Worm (Caenorhabditis elegans) whole organism, L1 larva: ENCODE data around the gene egl-1.
"Not testable (repeated sequence)": the region's sequence is repeated elsewhere in the genome, so short reads cannot be mapped to it uniquely, and the experiment has no call there.

Experiments
- C34B4.2 ChIP-seq: sonication (generic microtip); optimal IDR thresholded peaks from 2 replicates; lab custom pipeline; 2017; ENCODE audit warnings: mild to moderate bottlenecking, missing genetic modification characterization, missing compliant biosample characterization
- aha-1 ChIP-seq: fragments of 150-350 bp; optimal IDR thresholded peaks from 2 replicates; lab custom pipeline; 2014; ENCODE audit warnings: missing biosample characterization, missing genetic modification characterization
- blmp-1 ChIP-seq: fragments of 150-350 bp; optimal IDR thresholded peaks from 2 replicates; lab custom pipeline; 2014; ENCODE audit warnings: missing biosample characterization, missing genetic modification characterization
- ceh-88 ChIP-seq: fragments of 200-800 bp; sonication (Bioruptor generic); IDR thresholded peaks from 2 replicates; pipeline ENCODE4 v1.3.6; 2022; ENCODE audit warnings: missing genetic modification characterization, missing compliant biosample characterization
- dpl-1 ChIP-seq, 3 experiments: fragments of 150-350 bp in 2 of 3; sonication (generic microtip) in 1 of 3; optimal IDR thresholded peaks; 2 replicates each; lab custom pipeline; 2014 to 2017; ENCODE audit warnings: missing biosample characterization in 3 of 3, missing genetic modification characterization in 3 of 3, missing genetic modification reagents in 3 of 3
- dsc-1 ChIP-seq: sonication (generic microtip); optimal IDR thresholded peaks from 2 replicates; lab custom pipeline; 2016; ENCODE audit warnings: mild to moderate bottlenecking, missing genetic modification characterization, missing compliant biosample characterization
- efl-1 ChIP-seq, 4 experiments: fragments of 150-350 bp; optimal IDR thresholded peaks in 3 of 4; peaks in 1 of 4; 1 replicate in 1 of 4; 2 replicates in 3 of 4; lab custom pipeline; 2014; ENCODE audit warnings: missing biosample characterization in 2 of 4, missing genetic modification characterization in 2 of 4, missing genetic modification reagents in 2 of 4
- efl-3 ChIP-seq: fragments of 200-800 bp; sonication (Bioruptor generic); optimal IDR thresholded peaks from 2 replicates; lab custom pipeline; 2018; ENCODE audit warnings: mild to moderate bottlenecking, missing genetic modification characterization, missing compliant biosample characterization
- elt-2 ChIP-seq: sonication (generic microtip); optimal IDR thresholded peaks from 2 replicates; lab custom pipeline; 2016; ENCODE audit warnings: missing genetic modification characterization, mild to moderate bottlenecking, inconsistent platforms, missing compliant biosample characterization, missing genetic modification reagents
- ets-5 ChIP-seq: fragments of 200-800 bp; sonication (Bioruptor generic); IDR thresholded peaks from 2 replicates; pipeline ENCODE4 v1.3.6; 2022; ENCODE audit warnings: missing genetic modification characterization, missing compliant biosample characterization
- fkh-4 ChIP-seq: sonication (generic microtip); optimal IDR thresholded peaks from 2 replicates; lab custom pipeline; 2016; ENCODE audit warnings: missing compliant biosample characterization, missing genetic modification characterization, borderline replicate concordance
- fos-1 ChIP-seq: fragments of 150-350 bp; optimal IDR thresholded peaks from 2 replicates; lab custom pipeline; 2014; ENCODE audit warnings: missing biosample characterization, missing genetic modification characterization
- grh-1 ChIP-seq: fragments of 200-800 bp; sonication (Bioruptor generic); IDR thresholded peaks from 2 replicates; pipeline ENCODE4 v1.3.6; 2022; ENCODE audit warnings: missing genetic modification reagents, missing genetic modification characterization, missing compliant biosample characterization
- lin-13 ChIP-seq: fragments of 150-350 bp; optimal IDR thresholded peaks from 2 replicates; lab custom pipeline; 2014; ENCODE audit warnings: missing biosample characterization, missing genetic modification reagents, missing genetic modification characterization
- lin-35 ChIP-seq, 2 experiments: fragments of 150-350 bp; optimal IDR thresholded peaks; 2 replicates each; lab custom pipeline; 2014; ENCODE audit warnings: missing biosample characterization in 2 of 2, missing genetic modification characterization in 2 of 2, missing genetic modification reagents in 2 of 2
- lir-3 ChIP-seq: sonication (generic microtip); optimal IDR thresholded peaks from 2 replicates; lab custom pipeline; 2016; ENCODE audit warnings: mild to moderate bottlenecking, missing genetic modification characterization, moderate library complexity, missing compliant biosample characterization; ENCODE audit not compliant: poor library complexity
- mdl-1 ChIP-seq, 2 experiments: fragments of 150-350 bp; optimal IDR thresholded peaks; 2 replicates each; lab custom pipeline; 2014 to 2017; ENCODE audit warnings: missing biosample characterization in 2 of 2, missing genetic modification characterization in 2 of 2, inconsistent platforms in 1 of 2
- nhr-11 ChIP-seq: fragments of 150-350 bp; optimal IDR thresholded peaks from 2 replicates; lab custom pipeline; 2014; ENCODE audit warnings: missing biosample characterization, missing genetic modification characterization
- nhr-20 ChIP-seq: sonication (generic microtip); optimal IDR thresholded peaks from 2 replicates; lab custom pipeline; 2016; ENCODE audit warnings: mild to moderate bottlenecking, missing genetic modification characterization, missing compliant biosample characterization
- nhr-237 ChIP-seq: fragments of 150-350 bp; optimal IDR thresholded peaks from 2 replicates; lab custom pipeline; 2014; ENCODE audit warnings: missing biosample characterization, missing genetic modification characterization
- nhr-28 ChIP-seq: fragments of 150-350 bp; optimal IDR thresholded peaks from 2 replicates; lab custom pipeline; 2014; ENCODE audit warnings: missing biosample characterization, missing genetic modification characterization
- nhr-71 ChIP-seq: sonication (generic microtip); optimal IDR thresholded peaks from 2 replicates; lab custom pipeline; 2016; ENCODE audit warnings: mild to moderate bottlenecking, missing genetic modification characterization, moderate library complexity, missing compliant biosample characterization
- nhr-77 ChIP-seq: fragments of 150-350 bp; optimal IDR thresholded peaks from 2 replicates; lab custom pipeline; 2014; ENCODE audit warnings: missing biosample characterization, missing genetic modification characterization
- nhr-85 ChIP-seq: sonication (generic microtip); peaks from one replicate; lab custom pipeline; 2016; ENCODE audit warnings: missing genetic modification characterization, inconsistent platforms, missing compliant biosample characterization
- nhr-90 ChIP-seq: sonication (generic microtip); optimal IDR thresholded peaks from 2 replicates; lab custom pipeline; 2016; ENCODE audit warnings: mild to moderate bottlenecking, missing genetic modification characterization, missing compliant biosample characterization; ENCODE audit not compliant: poor library complexity
- pqm-1 ChIP-seq: sonication (generic microtip); optimal IDR thresholded peaks from 3 replicates; lab custom pipeline; 2017; ENCODE audit warnings: missing biosample characterization, missing genetic modification characterization
- skn-1 ChIP-seq: fragments of 150-350 bp; optimal IDR thresholded peaks from 2 replicates; lab custom pipeline; 2014; ENCODE audit warnings: missing biosample characterization, missing genetic modification characterization
- snpc-4 ChIP-seq: fragments of 150-350 bp; optimal IDR thresholded peaks from 2 replicates; lab custom pipeline; 2014; ENCODE audit warnings: missing biosample characterization, missing genetic modification characterization
- sox-4 ChIP-seq: sonication (generic microtip); optimal IDR thresholded peaks from 2 replicates; lab custom pipeline; 2016; ENCODE audit warnings: missing genetic modification characterization, missing compliant biosample characterization
- swsn-7 ChIP-seq: sonication (generic microtip); optimal IDR thresholded peaks from 2 replicates; lab custom pipeline; 2016; ENCODE audit warnings: missing genetic modification characterization, missing compliant biosample characterization
- unc-30 ChIP-seq: sonication (generic microtip); optimal IDR thresholded peaks from 2 replicates; lab custom pipeline; 2017; ENCODE audit warnings: missing biosample characterization, missing genetic modification characterization
- xbp-1 ChIP-seq: sonication (generic microtip); optimal IDR thresholded peaks from 2 replicates; lab custom pipeline; 2016; ENCODE audit warnings: missing genetic modification characterization, missing compliant biosample characterization
- ztf-4 ChIP-seq: fragments of 150-350 bp; optimal IDR thresholded peaks from 2 replicates; lab custom pipeline; 2014; ENCODE audit warnings: missing biosample characterization, missing genetic modification characterization

egl-1 gene

DNA sequence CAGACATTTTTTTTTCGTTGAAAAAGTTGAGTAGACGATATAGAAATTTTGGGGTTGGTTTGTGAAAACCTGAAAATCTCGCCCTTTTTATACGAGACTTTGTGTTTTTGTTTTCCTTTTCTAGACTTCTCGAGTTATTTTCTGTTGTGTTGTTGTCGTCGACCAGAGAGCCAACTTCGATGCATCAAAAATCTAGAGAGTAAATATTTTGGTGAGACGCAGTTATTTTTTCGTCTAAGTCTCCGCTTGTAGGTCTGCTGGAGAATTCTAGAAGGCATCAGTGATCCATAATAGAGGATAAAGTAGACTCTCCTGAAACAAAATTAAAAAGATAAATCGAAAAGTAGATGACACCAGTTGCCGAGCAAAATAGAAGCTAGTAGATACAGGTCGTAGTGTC lies 32.2 kb upstream of the egl-1 start, which contains the start of gene F08H9.4:
F08H9.4 (minus strand) TSS at position 61 of the 400 bp plus-strand sequence.
- TF ChIP-seq C34B4.2 (tag; lab: Kevin White, UChicago) (no peak), nhr-237 (no peak), snpc-4 (tag; lab: Kevin White, UChicago) (no peak), efl-3 (GFP tag; lab: Kevin White, UChicago) (no peak), sox-4 (tag; lab: Kevin White, UChicago) (no peak), nhr-11 (tag; lab: Kevin White, UChicago) (no peak), lir-3 (tag; lab: Kevin White, UChicago) (no peak), ets-5 (GFP tag; lab: Robert Waterston, UW) (no peak), xbp-1 (tag; lab: Kevin White, UChicago) (no peak), lin-13 (GFP tag; lab: Kevin White, UChicago) (no peak), nhr-90 (tag; lab: Kevin White, UChicago) (no peak), nhr-77 (tag; lab: Kevin White, UChicago) (no peak), nhr-28 (no peak), lin-35 (GFP tag; optimal IDR thresholded peaks at IDR 0.05; lab: Kevin White, UChicago) (no peak), dsc-1 (tag; lab: Kevin White, UChicago) (no peak), aha-1 (tag; lab: Kevin White, UChicago) (no peak), skn-1 (tag; lab: Kevin White, UChicago) (no peak)

DNA sequence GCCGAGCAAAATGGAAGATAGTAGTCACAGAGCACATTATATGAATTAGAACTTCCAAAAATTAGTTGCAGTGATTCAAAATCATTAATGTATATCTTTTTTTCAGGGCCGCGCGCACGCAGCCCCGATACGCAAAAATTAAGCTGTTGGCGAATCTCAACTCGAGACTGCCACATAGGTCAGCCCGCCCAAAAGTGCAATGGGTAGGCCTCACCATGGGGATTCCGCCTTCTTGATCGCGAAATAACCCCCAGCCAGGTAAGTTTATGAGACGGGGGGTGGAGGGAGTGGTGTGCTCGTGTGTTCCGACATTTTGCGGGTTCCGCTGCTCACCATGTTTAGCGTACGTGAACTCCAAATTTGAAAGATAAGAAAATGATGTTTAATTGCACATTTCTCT lies 30.9 kb upstream of the egl-1 start, which contains the start of gene F08H9.3:
F08H9.3 (minus strand) TSS at position 252 of the 400 bp plus-strand sequence.
- TF ChIP-seq nhr-90 (tag; lab: Kevin White, UChicago) (peak; percentile 26), snpc-4 (tag; lab: Kevin White, UChicago) (peak; percentile 86), efl-1 (GFP tag; optimal IDR thresholded peaks at IDR 0.05 in 1 of 2; lab: Kevin White, UChicago) (peak in 1 of 2 experiments; percentile 84), nhr-71 (tag; lab: Kevin White, UChicago) (peak; percentile 16), nhr-20 (tag; lab: Kevin White, UChicago) (peak; percentile 9), elt-2 (tag; lab: Kevin White, UChicago) (peak; percentile 85)
- TF ChIP-seq efl-1 (optimal IDR thresholded peaks at IDR 0.05; lab: Kevin White, UChicago): not testable (repeated sequence)

DNA sequence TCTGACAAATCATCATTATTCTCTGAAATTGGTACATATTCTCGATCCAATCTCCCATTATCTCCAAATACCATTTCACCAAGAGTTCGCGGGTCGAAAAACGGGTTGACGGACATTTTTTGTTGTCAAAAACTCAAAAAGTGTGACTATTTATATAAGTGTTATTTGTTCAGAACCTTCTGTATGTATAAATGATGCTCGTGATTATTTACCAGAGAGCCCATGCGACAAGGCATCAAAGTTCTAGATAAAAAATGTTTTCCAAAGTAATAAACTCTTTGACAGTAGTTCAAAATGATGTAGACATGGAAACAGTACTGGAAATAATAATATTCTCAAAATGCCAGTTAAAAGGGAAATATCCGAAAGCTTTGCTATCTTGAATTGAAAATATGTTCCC lies 30.5 kb upstream of the egl-1 start:
- TF ChIP-seq skn-1 (tag; lab: Kevin White, UChicago) (peak; percentile 1), ceh-88 (GFP tag; lab: Robert Waterston, UW) (no peak)

DNA sequence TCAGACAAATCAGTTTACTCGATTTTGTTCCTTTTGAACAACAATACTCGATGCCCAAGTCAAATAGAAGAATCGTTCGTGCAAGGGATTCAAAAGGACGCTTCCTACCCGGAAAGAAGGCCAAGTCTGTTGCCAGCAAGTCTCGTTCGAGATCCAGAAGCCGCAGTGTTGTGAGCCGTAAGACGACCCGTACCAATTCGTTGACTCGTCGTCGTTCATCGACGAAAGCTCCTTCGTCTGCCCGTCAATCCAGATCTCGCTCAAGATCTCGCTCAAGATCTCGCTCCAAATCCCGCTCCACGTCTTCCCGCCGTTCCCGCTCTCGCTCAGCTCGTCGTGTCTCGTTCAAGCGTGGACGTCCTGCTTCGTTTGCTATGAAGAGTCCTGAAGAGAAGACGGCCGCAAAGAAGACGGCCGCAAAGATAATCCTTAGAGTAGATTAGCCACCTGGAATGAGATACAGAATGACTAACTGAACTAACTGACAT lies 28.5 kb upstream of the egl-1 start, which contains the start of gene F08H9.2:
F08H9.2 (plus strand) TSS at position 51 of the 488 bp plus-strand sequence.
- TF ChIP-seq grh-1 (GFP tag; lab: Robert Waterston, UW) (no peak), pqm-1 (tag; lab: Kevin White, UChicago) (no peak), mdl-1 (tag; optimal IDR thresholded peaks at IDR 0.05; lab: Kevin White, UChicago) (no peak), unc-30 (tag; lab: Kevin White, UChicago) (no peak), fkh-4 (tag; lab: Kevin White, UChicago) (no peak), nhr-85 (tag; lab: Kevin White, UChicago) (no peak), ceh-88 (GFP tag; lab: Robert Waterston, UW) (no peak), fos-1 (tag; lab: Kevin White, UChicago) (no peak), ztf-4 (tag; lab: Kevin White, UChicago) (no peak), efl-3 (GFP tag; lab: Kevin White, UChicago) (no peak), swsn-7 (no peak)

DNA sequence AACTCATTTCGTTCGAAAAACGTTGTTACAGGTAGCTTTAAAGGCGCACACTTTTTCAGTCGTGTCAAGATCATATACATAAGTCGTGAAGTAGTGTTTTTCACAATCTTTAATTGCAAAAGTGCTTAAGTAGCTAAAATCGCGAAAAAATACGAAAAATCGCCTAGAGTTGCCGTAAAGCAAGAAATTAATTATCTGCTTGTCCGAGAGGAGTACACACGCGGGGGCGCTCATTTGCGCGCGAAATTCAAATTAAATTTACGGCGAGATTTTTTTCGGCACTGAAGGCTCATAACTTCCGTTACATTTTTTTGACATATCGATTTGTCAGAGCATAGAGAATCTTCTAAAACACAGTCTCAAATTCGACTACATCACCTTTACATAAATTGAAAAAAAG lies 28.0 kb upstream of the egl-1 start:
- TF ChIP-seq efl-1 (optimal IDR thresholded peaks at IDR 0.05; lab: Kevin White, UChicago) (peak in 1 of 2 experiments; percentile 6), efl-1 (GFP tag; optimal IDR thresholded peaks at IDR 0.05 in 1 of 2; lab: Kevin White, UChicago) (peak; percentile 15 to 86), blmp-1 (tag; lab: Kevin White, UChicago) (no peak), dpl-1 (GFP tag; optimal IDR thresholded peaks at IDR 0.05; lab: Kevin White, UChicago) (peak in 1 of 3 experiments; percentile 7)
